Fruit fly (Drosophila melanogaster) whole organism, embryonic: ENCODE measurements around the gene Pnn.

Source experiments
- Awh ChIP-seq: fragments of 200-800 bp; sonication (Bioruptor generic); IDR thresholded peaks from 2 replicates; pipeline ENCODE4, ENCODE4 v1.3.6; 2022; ENCODE audit warnings: missing biosample characterization, missing genetic modification characterization
- CG10959 ChIP-seq: fragments of 200-800 bp; sonication (Bioruptor generic); IDR thresholded peaks from 2 replicates; pipeline ENCODE4 v1.3.6; 2022; ENCODE audit warnings: missing biosample characterization, missing genetic modification characterization
- CG16813 ChIP-seq: fragments of 200-800 bp; sonication (Bioruptor generic); IDR thresholded peaks from 3 replicates; pipeline ENCODE4 v1.3.6; 2022; ENCODE audit warnings: missing biosample characterization, missing genetic modification characterization; ENCODE audit not compliant: partially characterized antibody
- CG16863 ChIP-seq: fragments of 200-800 bp; sonication (Bioruptor generic); optimal IDR thresholded peaks from 3 replicates; lab custom pipeline; 2016; ENCODE audit warnings: missing biosample characterization, missing genetic modification characterization
- CG1832 ChIP-seq: fragments of 200-800 bp; sonication (Bioruptor generic); optimal IDR thresholded peaks from 2 replicates; lab custom pipeline; 2017; ENCODE audit warnings: missing biosample characterization, mild to moderate bottlenecking, missing genetic modification characterization, inconsistent platforms
- CG2116 ChIP-seq: fragments of 200-800 bp; sonication (Bioruptor generic); optimal IDR thresholded peaks from 3 replicates; lab custom pipeline; 2018; ENCODE audit warnings: missing biosample characterization, mild to moderate bottlenecking, missing genetic modification characterization
- CG2129 ChIP-seq: fragments of 200-800 bp; sonication (Bioruptor generic); IDR thresholded peaks from 2 replicates; pipeline ENCODE4 v1.3.6; 2022; ENCODE audit warnings: missing biosample characterization, missing genetic modification characterization; ENCODE audit not compliant: partially characterized antibody
- CG33557 ChIP-seq: fragments of 200-800 bp; sonication (Bioruptor generic); optimal IDR thresholded peaks from 2 replicates; lab custom pipeline; 2019; ENCODE audit warnings: missing biosample characterization, mild to moderate bottlenecking, missing genetic modification characterization, moderate library complexity
- CG3407 ChIP-seq: fragments of 200-800 bp; sonication (Bioruptor generic); optimal IDR thresholded peaks from 2 replicates; lab custom pipeline; 2018; ENCODE audit warnings: missing biosample characterization, mild to moderate bottlenecking, missing genetic modification characterization
- CG6272 ChIP-seq: fragments of 200-800 bp; sonication (Bioruptor generic); IDR thresholded peaks from 2 replicates; pipeline ENCODE4 v1.3.6; 2022; ENCODE audit warnings: missing biosample characterization, missing genetic modification characterization
- CG7271 ChIP-seq: fragments of 200-800 bp; sonication (Bioruptor generic); optimal IDR thresholded peaks from 2 replicates; lab custom pipeline; 2018; ENCODE audit warnings: missing biosample characterization, mild to moderate bottlenecking, missing genetic modification characterization, moderate library complexity
- CG7839 ChIP-seq: fragments of 200-800 bp; sonication (Bioruptor generic); optimal IDR thresholded peaks from 3 replicates; lab custom pipeline; 2018; ENCODE audit warnings: missing biosample characterization, mild to moderate bottlenecking, missing genetic modification characterization, moderate library complexity
- CG8388 ChIP-seq: fragments of 200-800 bp; sonication (Bioruptor generic); optimal IDR thresholded peaks from 2 replicates; lab custom pipeline; 2019; ENCODE audit warnings: missing biosample characterization, mild to moderate bottlenecking, missing genetic modification characterization, moderate library complexity
- CG8478 ChIP-seq: fragments of >200 bp; optimal IDR thresholded peaks from 2 replicates; lab custom pipeline; 2018
- CTCF ChIP-seq: fragments of 200-800 bp; sonication (Bioruptor generic); optimal IDR thresholded peaks from 2 replicates; lab custom pipeline; 2017; ENCODE audit warnings: missing biosample characterization, mild to moderate bottlenecking, missing genetic modification characterization, moderate library complexity
- Dek ChIP-seq: fragments of 200-800 bp; sonication (Bioruptor generic); optimal IDR thresholded peaks from 3 replicates; lab custom pipeline; 2019; ENCODE audit warnings: missing biosample characterization, mild to moderate bottlenecking, missing genetic modification characterization, moderate library complexity
- Dll ChIP-seq: fragments of 200-800 bp; sonication (Bioruptor generic); IDR thresholded peaks from 4 replicates; pipeline ENCODE4 v1.3.6; 2022; ENCODE audit warnings: missing biosample characterization, missing genetic modification characterization; ENCODE audit not compliant: partially characterized antibody
- Doc3 ChIP-seq: fragments of 200-800 bp; sonication (Bioruptor generic); IDR thresholded peaks from 3 replicates; pipeline ENCODE4 v1.3.6; 2022; ENCODE audit warnings: missing biosample characterization, missing genetic modification characterization; ENCODE audit not compliant: partially characterized antibody
- Drgx ChIP-seq: fragments of 200-800 bp; sonication (Bioruptor generic); IDR thresholded peaks from 2 replicates; pipeline ENCODE4 v1.3.6; 2022; ENCODE audit warnings: missing biosample characterization, missing genetic modification characterization
- E2f2 ChIP-seq: fragments of 200-800 bp; sonication (Bioruptor generic); IDR thresholded peaks from 2 replicates; pipeline ENCODE4 v1.3.6; 2022; ENCODE audit warnings: missing biosample characterization, missing genetic modification characterization
- Elba2 ChIP-seq: fragments of 200-800 bp; sonication (Bioruptor generic); optimal IDR thresholded peaks from 3 replicates; lab custom pipeline; 2016; ENCODE audit warnings: missing biosample characterization, missing genetic modification characterization
- Hey ChIP-seq: fragments of 200-800 bp; sonication (Bioruptor generic); optimal IDR thresholded peaks from 3 replicates; lab custom pipeline; 2018; ENCODE audit warnings: missing biosample characterization, mild to moderate bottlenecking, missing genetic modification characterization
- NK7.1 ChIP-seq: fragments of 200-800 bp; sonication (Bioruptor generic); optimal IDR thresholded peaks from 3 replicates; lab custom pipeline; 2016; ENCODE audit warnings: missing biosample characterization, missing genetic modification characterization
- Nf-YA ChIP-seq: fragments of 200-800 bp; sonication (Bioruptor generic); IDR thresholded peaks from 2 replicates; pipeline ENCODE4 v1.3.6; 2022; ENCODE audit warnings: missing biosample characterization, missing genetic modification characterization
- Rfx ChIP-seq: fragments of 200-800 bp; sonication (Bioruptor generic); IDR thresholded peaks from 2 replicates; pipeline ENCODE4 v1.3.6; 2022; ENCODE audit warnings: missing biosample characterization, missing genetic modification characterization
- Ssrp ChIP-seq: fragments of 200-800 bp; sonication (Bioruptor generic); optimal IDR thresholded peaks from 2 replicates; lab custom pipeline; 2018; ENCODE audit warnings: missing biosample characterization, mild to moderate bottlenecking, missing genetic modification characterization, moderate library complexity
- ac ChIP-seq: fragments of 200-800 bp; sonication (Bioruptor generic); optimal IDR thresholded peaks from 3 replicates; lab custom pipeline; 2017; ENCODE audit warnings: missing biosample characterization, mild to moderate bottlenecking, missing genetic modification characterization
- chinmo ChIP-seq: fragments of 200-800 bp; sonication (Bioruptor generic); IDR thresholded peaks from 4 replicates; pipeline ENCODE4 v1.3.6; 2022; ENCODE audit warnings: missing biosample characterization, missing genetic modification characterization; ENCODE audit not compliant: partially characterized antibody
- dan ChIP-seq: fragments of 200-800 bp; sonication (Bioruptor generic); IDR thresholded peaks from 2 replicates; pipeline ENCODE4 v1.3.6; 2022; ENCODE audit warnings: missing biosample characterization, missing genetic modification characterization
- dmrt11E ChIP-seq: fragments of 200-800 bp; sonication (Bioruptor generic); optimal IDR thresholded peaks from 3 replicates; lab custom pipeline; 2018; ENCODE audit warnings: missing biosample characterization, mild to moderate bottlenecking, missing genetic modification characterization, moderate library complexity
- eyg ChIP-seq: fragments of 200-800 bp; sonication (Bioruptor generic); optimal IDR thresholded peaks from 3 replicates; lab custom pipeline; 2016; ENCODE audit warnings: missing biosample characterization, missing genetic modification characterization
- gce ChIP-seq: fragments of 200-800 bp; sonication (Bioruptor generic); IDR thresholded peaks from 3 replicates; pipeline ENCODE4 v1.3.6; 2022; ENCODE audit warnings: missing biosample characterization, missing genetic modification characterization
- gfzf ChIP-seq: fragments of 200-800 bp; sonication (Bioruptor generic); optimal IDR thresholded peaks from 2 replicates; lab custom pipeline; 2016; ENCODE audit warnings: missing biosample characterization, mild to moderate bottlenecking, missing genetic modification characterization, moderate library complexity
- gt ChIP-seq: fragments of 200-800 bp; sonication (Bioruptor generic); IDR thresholded peaks from 2 replicates; pipeline ENCODE4 v1.3.6; 2022; ENCODE audit warnings: missing biosample characterization, missing genetic modification characterization
- her ChIP-seq: fragments of 200-800 bp; sonication (Bioruptor generic); optimal IDR thresholded peaks from 2 replicates; lab custom pipeline; 2016; ENCODE audit warnings: missing biosample characterization, missing genetic modification characterization
- ken ChIP-seq: fragments of 200-800 bp; sonication (Bioruptor generic); IDR thresholded peaks from 3 replicates; pipeline ENCODE4 v1.3.6; 2022; ENCODE audit warnings: missing biosample characterization, missing genetic modification characterization
- lola ChIP-seq, 3 experiments: fragments of >200 bp in 2 of 3; fragments of 200-800 bp in 1 of 3; sonication (Bioruptor generic) in 1 of 3; optimal IDR thresholded peaks; 2 replicates each; lab custom pipeline; 2017 to 2019; ENCODE audit warnings: missing biosample characterization in 3 of 3, missing genetic modification characterization in 3 of 3, mild to moderate bottlenecking in 1 of 3, moderate library complexity in 1 of 3
- luna ChIP-seq: fragments of 200-800 bp; sonication (Bioruptor generic); optimal IDR thresholded peaks from 2 replicates; lab custom pipeline; 2016; ENCODE audit warnings: missing biosample characterization, missing genetic modification characterization
- pb ChIP-seq: fragments of 200-800 bp; sonication (Bioruptor generic); optimal IDR thresholded peaks from 3 replicates; lab custom pipeline; 2016; ENCODE audit warnings: missing biosample characterization, missing genetic modification characterization
- pho ChIP-seq: fragments of 200-800 bp; sonication (Bioruptor generic); optimal IDR thresholded peaks from 2 replicates; lab custom pipeline; 2016; ENCODE audit warnings: missing biosample characterization, missing genetic modification characterization
- pros ChIP-seq: fragments of 200-800 bp; sonication (Bioruptor generic); optimal IDR thresholded peaks from 3 replicates; lab custom pipeline; 2019; ENCODE audit warnings: missing biosample characterization, mild to moderate bottlenecking, missing genetic modification characterization, moderate library complexity
- sisA ChIP-seq: fragments of 200-800 bp; sonication (Bioruptor generic); IDR thresholded peaks from 2 replicates; pipeline ENCODE4 v1.3.6; 2022; ENCODE audit warnings: missing biosample characterization, missing genetic modification characterization
- slp2 ChIP-seq: fragments of 200-800 bp; sonication (Bioruptor generic); optimal IDR thresholded peaks from 2 replicates; lab custom pipeline; 2016; ENCODE audit warnings: missing biosample characterization, missing genetic modification characterization
- tio ChIP-seq: fragments of 200-800 bp; sonication (Bioruptor generic); optimal IDR thresholded peaks from 2 replicates; lab custom pipeline; 2017; ENCODE audit warnings: missing biosample characterization, missing genetic modification characterization, inconsistent platforms
- usp ChIP-seq: fragments of >200 bp; optimal IDR thresholded peaks from 2 replicates; lab custom pipeline; 2017; ENCODE audit warnings: missing biosample characterization, missing genetic modification characterization
- vnd ChIP-seq: fragments of 200-800 bp; sonication (Bioruptor generic); IDR thresholded peaks from 3 replicates; pipeline ENCODE4 v1.3.6; 2022; ENCODE audit warnings: missing biosample characterization, missing genetic modification characterization; ENCODE audit not compliant: partially characterized antibody
- wdn ChIP-seq: fragments of 200-800 bp; sonication (Bioruptor generic); IDR thresholded peaks from 2 replicates; pipeline ENCODE4 v1.3.6; 2022; ENCODE audit warnings: missing biosample characterization, missing genetic modification characterization
- zen2 ChIP-seq: fragments of 200-800 bp; sonication (Bioruptor generic); IDR thresholded peaks from 3 replicates; pipeline ENCODE4 v1.3.6; 2022; ENCODE audit warnings: missing biosample characterization, missing genetic modification characterization; ENCODE audit not compliant: partially characterized antibody
- zfh1 ChIP-seq: fragments of 200-800 bp; sonication (Bioruptor generic); IDR thresholded peaks from 3 replicates; pipeline ENCODE4 v1.3.6; 2022; ENCODE audit warnings: missing biosample characterization, missing genetic modification characterization
- zfh2 ChIP-seq: fragments of 200-800 bp; sonication (Bioruptor generic); optimal IDR thresholded peaks from 2 replicates; lab custom pipeline; 2016; ENCODE audit warnings: missing biosample characterization, missing genetic modification characterization

Gene Pnn

DNA sequence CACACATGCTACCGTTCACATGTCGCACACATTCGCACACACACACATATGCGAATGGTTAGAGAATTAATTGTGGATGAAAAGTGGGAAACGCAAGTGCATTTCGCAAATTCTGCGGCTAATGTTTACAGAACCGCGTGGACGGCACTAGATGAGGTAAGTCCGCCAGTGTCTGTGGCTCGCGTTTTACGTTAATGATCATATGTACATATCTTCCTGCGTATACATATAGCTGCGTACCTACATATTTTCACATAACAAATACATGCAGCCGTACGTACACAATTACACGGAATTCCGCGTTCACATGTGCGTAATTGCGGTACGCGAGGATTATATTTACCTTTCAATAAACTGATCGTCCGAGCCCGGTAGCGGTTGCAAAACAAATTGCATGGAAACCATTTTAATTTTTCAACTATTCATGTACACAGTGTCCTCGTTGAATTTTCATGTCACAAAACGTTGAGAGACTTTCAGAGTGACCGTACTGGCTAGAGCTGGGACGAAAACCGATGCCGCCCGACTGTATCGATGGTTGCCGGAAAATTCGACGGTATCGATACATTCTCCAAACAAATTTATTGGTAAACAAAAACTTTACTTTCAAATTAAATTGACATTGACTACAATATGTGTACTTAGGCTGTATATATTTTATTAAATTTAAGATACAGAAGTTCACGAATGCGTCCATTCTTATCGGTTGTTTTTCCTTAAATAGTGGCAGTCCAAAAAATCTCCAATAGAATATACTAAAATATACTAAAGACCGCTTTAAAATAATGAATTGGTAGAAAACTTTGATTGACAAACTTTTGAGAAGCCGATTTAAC is 15.4 kb upstream of the Pnn start, which contains the start of gene hyd (continued):
- TF ChIP-seq Ssrp (no peak), zfh1 (no peak), tio (GFP tag; lab: Kevin White, UChicago) (no peak), lola (GFP tag; optimal IDR thresholded peaks at IDR 0.05; lab: Kevin White, UChicago) (no peak), CG7271 (no peak), usp (GFP tag; lab: Kevin White, UChicago) (no peak), Drgx (GFP tag; lab: Robert Waterston, UW) (no peak), dan (GFP tag; lab: Robert Waterston, UW) (no peak), pb (GFP tag; lab: Kevin White, UChicago) (no peak), Rfx (GFP tag; lab: Robert Waterston, UW) (no peak), CG16863 (GFP tag; lab: Kevin White, UChicago) (peak; percentile 24), sisA (GFP tag; lab: Robert Waterston, UW) (no peak), CG16813 (GFP tag; lab: Robert Waterston, UW) (peak; percentile 87), zen2 (GFP tag; lab: Robert Waterston, UW) (peak; percentile 66), Dll (GFP tag; lab: Robert Waterston, UW) (peak; percentile 92), slp2 (GFP tag; lab: Kevin White, UChicago) (no peak), luna (GFP tag; lab: Kevin White, UChicago) (no peak), CG8478 (lab: Kevin White, UChicago) (peak; percentile 84), CG3407 (GFP tag; lab: Kevin White, UChicago) (no peak), CG10959 (GFP tag; lab: Robert Waterston, UW) (no peak), NK7.1 (GFP tag; lab: Kevin White, UChicago) (no peak), CTCF (GFP tag; lab: Kevin White, UChicago) (peak; percentile 34), CG8388 (GFP tag; lab: Kevin White, UChicago) (no peak), her (GFP tag; lab: Kevin White, UChicago) (no peak), gfzf (GFP tag; lab: Kevin White, UChicago) (peak; percentile 61), wdn (GFP tag; lab: Robert Waterston, UW) (no peak), zfh2 (GFP tag; lab: Kevin White, UChicago) (no peak), ken (GFP tag; lab: Robert Waterston, UW) (no peak), CG2116 (GFP tag; lab: Kevin White, UChicago) (peak; percentile 80), gt (GFP tag; lab: Robert Waterston, UW) (no peak), E2f2 (GFP tag; lab: Robert Waterston, UW) (peak; percentile 51; the same call in 1 of the 2 replicates), Awh (GFP tag; lab: Robert Waterston, UW) (no peak), Doc3 (GFP tag; lab: Robert Waterston, UW) (peak; percentile 78; the same call in 2 of the 3 replicates), pros (GFP tag; lab: Kevin White, UChicago) (no peak), Hey (tag; lab: Kevin White, UChicago) (no peak), CG7839 (tag; lab: Kevin White, UChicago) (no peak), CG33557 (no peak), chinmo (GFP tag; lab: Robert Waterston, UW) (peak; percentile 72; the same call in 1 of the 4 replicates), Elba2 (no peak), CG2129 (GFP tag; lab: Robert Waterston, UW) (peak; percentile 77), gce (GFP tag; lab: Robert Waterston, UW) (no peak), Nf-YA (GFP tag; lab: Robert Waterston, UW) (peak; percentile 33; the same call in 1 of the 2 replicates), pho (no peak), CG1832 (GFP tag; lab: Kevin White, UChicago) (no peak), CG6272 (GFP tag; lab: Robert Waterston, UW) (no peak; the same call in none of the 2 replicates), eyg (GFP tag; lab: Kevin White, UChicago) (no peak), vnd (peak; percentile 67; the same call in 2 of the 3 replicates), ac (GFP tag; lab: Kevin White, UChicago) (no peak), dmrt11E (no peak), Dek (tag; lab: Kevin White, UChicago) (no peak)
